Fruit fly (Drosophila melanogaster) whole organism, wandering third instar larva: ENCODE measurements around the gene CG32755.

Experiments
- Mio ChIP-seq: sonication (Bioruptor generic); optimal IDR thresholded peaks from 2 replicates; lab custom pipeline; 2016; ENCODE audit warnings: missing biosample characterization, missing genetic modification characterization
- N ChIP-seq: fragments of >200 bp; optimal IDR thresholded peaks from 2 replicates; lab custom pipeline; 2018; ENCODE audit warnings: missing biosample characterization, missing external identifiers, missing genetic modification characterization
- Rel ChIP-seq, 2 experiments: fragments of 200-800 bp; sonication (Bioruptor generic) in 1 of 2; optimal IDR thresholded peaks; 2 replicates in 1 of 2; 3 replicates in 1 of 2; lab custom pipeline; 2016 to 2019; ENCODE audit warnings: mild to moderate bottlenecking in 2 of 2, missing biosample characterization in 2 of 2, missing genetic modification characterization in 2 of 2, moderate library complexity in 1 of 2
- Vsx2 ChIP-seq: fragments of 200-300, 225-300 bp; sonication (Bioruptor generic); optimal IDR thresholded peaks from 2 replicates; lab custom pipeline; 2018; ENCODE audit warnings: missing biosample characterization, missing genetic modification characterization; ENCODE audit not compliant: partially characterized antibody
- dl ChIP-seq, 2 experiments: fragments of 175-275, 200-275 bp in 1 of 2; fragments of 200-275 bp in 1 of 2; sonication (Bioruptor generic); optimal IDR thresholded peaks; lab custom pipeline; 2018; ENCODE audit warnings: mild to moderate bottlenecking in 2 of 2, missing biosample characterization in 2 of 2, missing genetic modification characterization in 2 of 2, moderate library complexity in 2 of 2; ENCODE audit not compliant: partially characterized antibody in 2 of 2, insufficient read depth in 1 of 2
- dsf ChIP-seq: sonication (Bioruptor generic); optimal IDR thresholded peaks from 2 replicates; lab custom pipeline; 2016; ENCODE audit warnings: missing biosample characterization, missing genetic modification characterization, borderline replicate concordance
- ey ChIP-seq: fragments of 200-800 bp; sonication (Bioruptor generic); optimal IDR thresholded peaks from 2 replicates; lab custom pipeline; 2016; ENCODE audit warnings: missing biosample characterization, missing genetic modification characterization
- fru ChIP-seq: fragments of 200-800 bp; sonication (Bioruptor generic); optimal IDR thresholded peaks from 3 replicates; lab custom pipeline; 2016; ENCODE audit warnings: missing biosample characterization, mild to moderate bottlenecking, missing genetic modification characterization
- h ChIP-seq: fragments of 200-800 bp; sonication (Bioruptor generic); optimal IDR thresholded peaks from 3 replicates; lab custom pipeline; 2016; ENCODE audit warnings: missing biosample characterization, mild to moderate bottlenecking, missing genetic modification characterization
- lola ChIP-seq: fragments of >200 bp; optimal IDR thresholded peaks from 2 replicates; lab custom pipeline; 2017; ENCODE audit warnings: missing biosample characterization, missing genetic modification characterization
- psq ChIP-seq: fragments of 200-800 bp; sonication (Bioruptor generic); optimal IDR thresholded peaks from 3 replicates; lab custom pipeline; 2017; ENCODE audit warnings: missing biosample characterization, mild to moderate bottlenecking, missing genetic modification characterization, moderate library complexity
- rgr ChIP-seq: fragments of 200-800 bp; sonication (Bioruptor generic); optimal IDR thresholded peaks from 3 replicates; lab custom pipeline; 2016; ENCODE audit warnings: missing biosample characterization, mild to moderate bottlenecking, missing genetic modification characterization
- usp ChIP-seq: fragments of >200 bp; optimal IDR thresholded peaks from 2 replicates; lab custom pipeline; 2017; ENCODE audit warnings: missing biosample characterization, missing genetic modification characterization
- woc ChIP-seq: sonication (Bioruptor generic); optimal IDR thresholded peaks from 2 replicates; lab custom pipeline; 2016; ENCODE audit warnings: missing biosample characterization, mild to moderate bottlenecking, missing genetic modification characterization

DNA sequence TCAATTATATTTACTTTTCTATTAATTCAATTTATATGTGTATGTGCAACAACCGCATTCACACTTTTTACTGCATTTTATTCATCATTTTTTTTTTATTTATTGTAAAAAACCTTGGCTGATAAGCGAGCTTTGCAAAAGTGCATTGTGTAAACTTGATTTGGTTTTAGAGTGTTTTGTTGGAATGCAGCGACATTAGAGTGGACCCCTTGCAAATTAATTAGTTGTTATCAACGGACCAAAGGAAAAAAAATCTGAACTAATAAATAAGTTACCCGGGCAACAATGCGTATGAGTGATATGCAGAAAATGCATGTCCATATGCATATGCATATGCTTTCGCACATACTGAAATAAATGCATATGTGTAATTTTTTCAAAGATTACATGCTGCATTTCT lies 29.1 kb upstream of the CG32755 start:
- TF ChIP-seq ey (GFP tag; lab: Kevin White, UChicago) (no peak), dsf (GFP tag; lab: Kevin White, UChicago) (no peak), psq (GFP tag; lab: Kevin White, UChicago) (no peak), h (no peak), usp (no peak), Mio (GFP tag; lab: Kevin White, UChicago) (no peak), lola (GFP tag; lab: Kevin White, UChicago) (no peak), Rel (GFP tag; optimal IDR thresholded peaks at IDR 0.05; lab: Kevin White, UChicago) (no peak), Rel (tag; optimal IDR thresholded peaks at IDR 0.05; lab: Kevin White, UChicago) (no peak), woc (GFP tag; lab: Kevin White, UChicago) (no peak), rgr (GFP tag; lab: Kevin White, UChicago) (no peak), dl (GFP tag; optimal IDR thresholded peaks at IDR 0.05; lab: Kevin White, UChicago; ENCODE audit: insufficient read depth in 1 of 2, partially characterized antibody in 2 of 2) (no peak), Vsx2 (no peak), N (no peak), fru (GFP tag; lab: Kevin White, UChicago) (no peak)
